Worm (Caenorhabditis elegans) whole organism, midembryonic: Measurements from ENCODE around the gene srh-17.

Experiments
- T22C8.4 ChIP-seq: fragments of 200-800 bp; sonication (Bioruptor generic); IDR thresholded peaks from 2 replicates; pipeline ENCODE4 v1.3.6; 2022; ENCODE audit warnings: missing genetic modification characterization, missing compliant biosample characterization
- cog-1 ChIP-seq: sonication (generic microtip); optimal IDR thresholded peaks from 2 replicates; lab custom pipeline; 2016; ENCODE audit warnings: missing genetic modification characterization, missing compliant biosample characterization
- flt-1 ChIP-seq: fragments of 200-800 bp; sonication (Bioruptor generic); IDR thresholded peaks from 2 replicates; pipeline ENCODE4 v1.3.6; 2022; ENCODE audit warnings: missing genetic modification characterization, missing compliant biosample characterization
- med-1 ChIP-seq: sonication (generic microtip); optimal IDR thresholded peaks from 2 replicates; lab custom pipeline; 2017; ENCODE audit warnings: missing genetic modification characterization, mild to moderate bottlenecking, missing compliant biosample characterization, antibody characterized with exemption, missing genetic modification reagents; ENCODE audit not compliant: insufficient read depth
- ref-1 ChIP-seq: fragments of 200-800 bp; sonication (Bioruptor generic); conservative IDR thresholded peaks from 2 replicates; pipeline ENCODE4 v1.3.6; 2022; ENCODE audit warnings: missing genetic modification reagents, missing genetic modification characterization, missing compliant biosample characterization
- tab-1 ChIP-seq: fragments of 200-800 bp; sonication (Bioruptor generic); IDR thresholded peaks from 2 replicates; pipeline ENCODE4 v1.3.6; 2022; ENCODE audit warnings: missing genetic modification characterization, missing compliant biosample characterization

DNA sequence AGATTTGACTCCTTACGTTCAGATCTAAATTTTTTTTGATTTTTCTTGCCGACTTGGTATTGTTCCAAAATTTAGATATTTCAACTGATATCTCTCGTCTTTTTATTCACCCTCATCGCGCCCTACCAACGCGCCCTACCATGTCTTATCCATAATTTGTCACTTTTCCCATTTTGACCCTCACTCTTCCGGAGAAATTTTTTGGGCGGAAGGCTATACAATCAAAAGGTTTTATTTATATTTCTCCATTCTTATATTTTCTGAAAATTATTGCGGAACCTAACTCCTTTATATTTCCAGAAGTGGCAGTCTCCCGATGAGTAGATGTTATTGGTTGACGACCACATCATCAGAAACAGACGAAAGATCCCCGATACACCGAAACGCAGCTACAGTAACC lies 40.3 kb upstream of the srh-17 start, which contains the start of gene hot-1:
- TF ChIP-seq ref-1 (GFP tag; lab: Robert Waterston, UW) (no peak), T22C8.4 (GFP tag; lab: Robert Waterston, UW) (no peak), cog-1 (tag; lab: Kevin White, UChicago) (no peak), flt-1 (GFP tag; lab: Robert Waterston, UW) (no peak), med-1 (GFP tag; lab: Kevin White, UChicago) (no peak), tab-1 (GFP tag; lab: Robert Waterston, UW) (no peak)
